Worm (Caenorhabditis elegans) whole organism, young adult: ENCODE data around the gene clec-84.

Experiments used
- C06A6.2 ChIP-seq: fragments of 200-800 bp; sonication (Bioruptor generic); conservative IDR thresholded peaks from 2 replicates; pipeline ENCODE4 v1.3.6; 2022; ENCODE audit warnings: missing genetic modification characterization, missing compliant biosample characterization
- D2030.7 ChIP-seq: fragments of 200-800 bp; sonication (Bioruptor generic); IDR thresholded peaks from 2 replicates; pipeline ENCODE4 v1.3.6; 2022; ENCODE audit warnings: missing genetic modification reagents, missing genetic modification characterization, missing compliant biosample characterization
- F23B12.7 ChIP-seq: sonication (generic microtip); optimal IDR thresholded peaks from 2 replicates; lab custom pipeline; 2017; ENCODE audit warnings: missing genetic modification characterization, mild to moderate bottlenecking, missing compliant biosample characterization, antibody characterized with exemption, moderate library complexity; ENCODE audit not compliant: insufficient read depth
- F49E8.2 ChIP-seq: sonication (generic microtip); optimal IDR thresholded peaks from 3 replicates; lab custom pipeline; 2017; ENCODE audit warnings: missing genetic modification characterization, mild to moderate bottlenecking, missing compliant biosample characterization, antibody characterized with exemption, moderate library complexity; ENCODE audit not compliant: insufficient read depth
- K11D2.4 ChIP-seq: fragments of 200-800 bp; sonication (Bioruptor generic); IDR thresholded peaks from 2 replicates; pipeline ENCODE4 v1.3.6; 2022; ENCODE audit warnings: missing genetic modification reagents, missing genetic modification characterization, missing compliant biosample characterization
- T07F8.4 ChIP-seq: sonication (generic microtip); optimal IDR thresholded peaks from 2 replicates; lab custom pipeline; 2016; ENCODE audit warnings: mild to moderate bottlenecking, missing genetic modification characterization, moderate library complexity, missing compliant biosample characterization
- Y53G8AR.9 ChIP-seq: fragments of 200-800 bp; sonication (Bioruptor generic); conservative IDR thresholded peaks from 2 replicates; pipeline ENCODE4 v1.3.6; 2022; ENCODE audit warnings: missing genetic modification reagents, missing genetic modification characterization, missing compliant biosample characterization
- Y79H2A.3 ChIP-seq: fragments of 200-800 bp; sonication (Bioruptor generic); conservative IDR thresholded peaks from 2 replicates; pipeline ENCODE4 v1.3.6; 2022; ENCODE audit warnings: missing genetic modification reagents, missing genetic modification characterization, missing compliant biosample characterization
- ama-1 ChIP-seq, 3 experiments: fragments of 150-350 bp in 1 of 3; sonication (generic microtip) in 2 of 3; optimal IDR thresholded peaks; 2 replicates each; lab custom pipeline; 2014 to 2018; ENCODE audit warnings: missing biosample characterization in 2 of 3, missing genetic modification characterization in 2 of 3, missing genetic modification reagents in 2 of 3
- attf-5 ChIP-seq: fragments of 200-800 bp; sonication (Bioruptor generic); optimal IDR thresholded peaks from 2 replicates; lab custom pipeline; 2018; ENCODE audit warnings: mild to moderate bottlenecking, missing genetic modification characterization, missing compliant biosample characterization
- bed-1 ChIP-seq: fragments of 200-800 bp; sonication (Bioruptor generic); IDR thresholded peaks from 2 replicates; pipeline ENCODE4 v1.3.6; 2022; ENCODE audit warnings: missing genetic modification reagents, missing genetic modification characterization, missing compliant biosample characterization
- bed-2 ChIP-seq: fragments of 200-800 bp; sonication (Bioruptor generic); IDR thresholded peaks from 2 replicates; pipeline ENCODE4 v1.3.6; 2022; ENCODE audit warnings: missing genetic modification reagents, missing genetic modification characterization, missing compliant biosample characterization
- ceh-58 ChIP-seq: fragments of 200-800 bp; sonication (Bioruptor generic); IDR thresholded peaks from 2 replicates; pipeline ENCODE4 v1.3.6; 2022; ENCODE audit warnings: missing genetic modification characterization, missing compliant biosample characterization
- chd-7 ChIP-seq: sonication (generic microtip); optimal IDR thresholded peaks from 2 replicates; lab custom pipeline; 2016; ENCODE audit warnings: mild to moderate bottlenecking, missing genetic modification characterization, moderate library complexity, missing compliant biosample characterization
- die-1 ChIP-seq: sonication (generic microtip); optimal IDR thresholded peaks from 2 replicates; lab custom pipeline; 2016; ENCODE audit warnings: missing genotype, mild to moderate bottlenecking, missing genetic modification characterization, missing compliant biosample characterization
- dox-1 ChIP-seq: fragments of 200-800 bp; sonication (Bioruptor generic); IDR thresholded peaks from 2 replicates; pipeline ENCODE4 v1.3.6; 2022; ENCODE audit warnings: missing genetic modification reagents, missing genetic modification characterization, missing compliant biosample characterization
- dpff-1 ChIP-seq: sonication (generic microtip); optimal IDR thresholded peaks from 2 replicates; lab custom pipeline; 2017; ENCODE audit warnings: mild to moderate bottlenecking, missing genetic modification characterization, missing compliant biosample characterization
- dpl-1 ChIP-seq: fragments of 150-350 bp; optimal IDR thresholded peaks from 2 replicates; lab custom pipeline; 2014; ENCODE audit warnings: missing biosample characterization, missing genetic modification reagents, missing genetic modification characterization
- egl-44 ChIP-seq: fragments of 200-800 bp; sonication (Bioruptor generic); IDR thresholded peaks from 2 replicates; pipeline ENCODE4 v1.3.6; 2022; ENCODE audit warnings: missing genetic modification reagents, missing genetic modification characterization, missing compliant biosample characterization
- egrh-3 ChIP-seq: fragments of 200-800 bp; sonication (Bioruptor generic); IDR thresholded peaks from 2 replicates; pipeline ENCODE4 v1.3.6; 2022; ENCODE audit warnings: missing genetic modification reagents, missing genetic modification characterization, missing compliant biosample characterization
- him-1 ChIP-seq: sonication (generic microtip); optimal IDR thresholded peaks from 2 replicates; lab custom pipeline; 2016; ENCODE audit warnings: missing genotype, missing genetic modification reagents, missing genetic modification characterization, missing compliant biosample characterization
- hmg-1.2 ChIP-seq: fragments of 200-800 bp; sonication (Bioruptor generic); IDR thresholded peaks from 2 replicates; pipeline ENCODE4 v1.3.6; 2022; ENCODE audit warnings: missing genetic modification reagents, missing genetic modification characterization, missing compliant biosample characterization
- hrde-1 ChIP-seq: sonication (generic microtip); optimal IDR thresholded peaks from 2 replicates; lab custom pipeline; 2016; ENCODE audit warnings: missing genetic modification characterization, mild to moderate bottlenecking, missing compliant biosample characterization, moderate library complexity, missing genotype, missing genetic modification reagents, borderline replicate concordance
- lin-26 ChIP-seq: fragments of 200-800 bp; sonication (Bioruptor generic); IDR thresholded peaks from 2 replicates; pipeline ENCODE4 v1.3.6; 2022; ENCODE audit warnings: missing genetic modification reagents, missing genetic modification characterization, missing compliant biosample characterization
- lin-35 ChIP-seq, 3 experiments: fragments of 150-350 bp in 2 of 3; sonication (generic microtip) in 1 of 3; optimal IDR thresholded peaks; 2 replicates each; lab custom pipeline; 2014 to 2018; ENCODE audit warnings: missing biosample characterization in 3 of 3, missing genetic modification characterization in 3 of 3, missing genetic modification reagents in 3 of 3
- lir-1 ChIP-seq: fragments of 200-800 bp; sonication (Bioruptor generic); conservative IDR thresholded peaks from 2 replicates; pipeline ENCODE4 v1.3.6; 2022; ENCODE audit warnings: missing genetic modification reagents, missing genetic modification characterization, missing compliant biosample characterization
- lsy-27 ChIP-seq: sonication (generic microtip); optimal IDR thresholded peaks from 2 replicates; lab custom pipeline; 2017; ENCODE audit warnings: missing genetic modification characterization, mild to moderate bottlenecking, missing compliant biosample characterization, antibody characterized with exemption, missing genotype, borderline replicate concordance; ENCODE audit not compliant: insufficient read depth
- madf-3 ChIP-seq: fragments of 200-800 bp; sonication (Bioruptor generic); IDR thresholded peaks from 2 replicates; pipeline ENCODE4 v1.3.6; 2022; ENCODE audit warnings: missing genetic modification reagents, missing genetic modification characterization, missing compliant biosample characterization
- mcd-1 ChIP-seq: fragments of 200-800 bp; sonication (Bioruptor generic); IDR thresholded peaks from 2 replicates; pipeline ENCODE4 v1.3.6; 2022; ENCODE audit warnings: missing genetic modification reagents, missing genetic modification characterization, missing compliant biosample characterization
- nfyb-1 ChIP-seq: fragments of 200-800 bp; sonication (Bioruptor generic); IDR thresholded peaks from 2 replicates; pipeline ENCODE4 v1.3.6; 2022; ENCODE audit warnings: missing genetic modification reagents, missing genetic modification characterization, missing compliant biosample characterization
- nhr-80 ChIP-seq: sonication (generic microtip); optimal IDR thresholded peaks from 2 replicates; lab custom pipeline; 2016; ENCODE audit warnings: missing genetic modification characterization, missing compliant biosample characterization
- nhr-90 ChIP-seq: sonication (generic microtip); optimal IDR thresholded peaks from 2 replicates; lab custom pipeline; 2016; ENCODE audit warnings: missing genotype, mild to moderate bottlenecking, missing genetic modification characterization, missing compliant biosample characterization
- pbrm-1 ChIP-seq: fragments of 200-800 bp; sonication (Bioruptor generic); IDR thresholded peaks from 2 replicates; pipeline ENCODE4 v1.3.6; 2022; ENCODE audit warnings: missing genetic modification reagents, missing genetic modification characterization, missing compliant biosample characterization
- repo-1 ChIP-seq: sonication (generic microtip); optimal IDR thresholded peaks from 2 replicates; lab custom pipeline; 2017; ENCODE audit warnings: mild to moderate bottlenecking, missing genetic modification characterization, missing compliant biosample characterization
- rpc-1 ChIP-seq, 2 experiments: fragments of 150-350 bp in 1 of 2; sonication (generic microtip) in 1 of 2; optimal IDR thresholded peaks; 2 replicates each; lab custom pipeline; 2014 to 2018; ENCODE audit warnings: missing biosample characterization in 1 of 2, missing genetic modification characterization in 1 of 2, missing genetic modification reagents in 1 of 2, missing genotype in 1 of 2
- snpc-1.3 ChIP-seq: sonication (generic microtip); optimal IDR thresholded peaks from 2 replicates; lab custom pipeline; 2017; ENCODE audit warnings: missing genetic modification characterization, mild to moderate bottlenecking, missing compliant biosample characterization, antibody characterized with exemption, moderate library complexity, missing genotype, missing genetic modification reagents; ENCODE audit not compliant: insufficient read depth
- snpc-3.4 ChIP-seq: sonication (generic microtip); optimal IDR thresholded peaks from 2 replicates; lab custom pipeline; 2017; ENCODE audit warnings: missing genetic modification characterization, mild to moderate bottlenecking, missing compliant biosample characterization, antibody characterized with exemption, moderate library complexity, missing genotype, missing genetic modification reagents
- snpc-4 ChIP-seq, 5 experiments: fragments of 150-350 bp in 1 of 5; sonication (generic microtip) in 4 of 5; optimal IDR thresholded peaks; 2 replicates each; lab custom pipeline; 2014 to 2018; ENCODE audit warnings: missing genetic modification characterization in 5 of 5, missing biosample characterization in 3 of 5, antibody characterized with exemption in 2 of 5, mild to moderate bottlenecking in 2 of 5, missing compliant biosample characterization in 2 of 5, missing genotype in 2 of 5, moderate library complexity in 2 of 5, missing genetic modification reagents in 1 of 5
- sptf-2 ChIP-seq: fragments of 200-800 bp; sonication (Bioruptor generic); optimal IDR thresholded peaks from 2 replicates; lab custom pipeline; 2018; ENCODE audit warnings: mild to moderate bottlenecking, missing genetic modification characterization, missing compliant biosample characterization
- tbx-9 ChIP-seq: sonication (generic microtip); optimal IDR thresholded peaks from 2 replicates; lab custom pipeline; 2016; ENCODE audit warnings: borderline replicate concordance, missing genetic modification characterization, inconsistent platforms, missing compliant biosample characterization
- unc-62 ChIP-seq: fragments of 150-350 bp; optimal IDR thresholded peaks from 2 replicates; lab custom pipeline; 2014; ENCODE audit warnings: missing biosample characterization, missing genetic modification reagents, missing genetic modification characterization
- ztf-25 ChIP-seq: fragments of 200-800 bp; sonication (Bioruptor generic); IDR thresholded peaks from 2 replicates; pipeline ENCODE4 v1.3.6; 2022; ENCODE audit warnings: missing genetic modification reagents, missing genetic modification characterization, missing compliant biosample characterization
- ztf-28 ChIP-seq: fragments of 200-800 bp; sonication (Bioruptor generic); IDR thresholded peaks from 2 replicates; pipeline ENCODE4 v1.3.6; 2022; ENCODE audit warnings: missing genetic modification reagents, missing genetic modification characterization, missing compliant biosample characterization
- ztf-3 ChIP-seq: fragments of 200-800 bp; sonication (Bioruptor generic); optimal IDR thresholded peaks from 2 replicates; lab custom pipeline; 2018; ENCODE audit warnings: mild to moderate bottlenecking, missing genetic modification characterization, missing compliant biosample characterization
- ztf-6 ChIP-seq: fragments of 200-800 bp; sonication (Bioruptor generic); IDR thresholded peaks from 2 replicates; pipeline ENCODE4 v1.3.6; 2022; ENCODE audit warnings: missing genetic modification reagents, missing genetic modification characterization, missing compliant biosample characterization

The clec-84 gene

ce11 chrIV:2802193-2802592 lies 40.1 kb upstream of the clec-84 start (continued):
- TF ChIP-seq nfyb-1 (GFP tag; lab: Robert Waterston, UW) (no peak), snpc-1.3 (tag; lab: Kevin White, UChicago) (peak; percentile 25), dpff-1 (tag; lab: Kevin White, UChicago) (no peak), C06A6.2 (GFP tag; lab: Robert Waterston, UW) (no peak), hmg-1.2 (GFP tag; lab: Robert Waterston, UW) (peak; percentile 72), madf-3 (GFP tag; lab: Robert Waterston, UW) (0 out of 2 replicates have a peak, but pooled peaks have one; percentile 54), egl-44 (GFP tag; lab: Robert Waterston, UW) (0 out of 2 replicates have a peak, but pooled peaks have one; percentile 32), D2030.7 (GFP tag; lab: Robert Waterston, UW) (peak; percentile 52; the same call in 1 of the 2 replicates), dox-1 (peak; percentile 59; the same call in 1 of the 2 replicates), nhr-80 (tag; lab: Kevin White, UChicago) (peak; percentile 1), F23B12.7 (tag; lab: Kevin White, UChicago) (peak; percentile 29), ztf-3 (GFP tag; lab: Kevin White, UChicago) (no peak), sptf-2 (GFP tag; lab: Kevin White, UChicago) (no peak), lir-1 (GFP tag; lab: Robert Waterston, UW) (peak; percentile 29; the same call in 1 of the 2 replicates), repo-1 (no peak), pbrm-1 (GFP tag; lab: Robert Waterston, UW) (0 out of 2 replicates have a peak, but pooled peaks have one; percentile 39), snpc-3.4 (tag; lab: Kevin White, UChicago) (peak; percentile 7), tbx-9 (tag; lab: Kevin White, UChicago) (no peak), nhr-90 (peak; percentile 63), ztf-6 (GFP tag; lab: Robert Waterston, UW) (0 out of 2 replicates have a peak, but pooled peaks have one; percentile 31), ztf-25 (peak; percentile 87), die-1 (tag; lab: Kevin White, UChicago) (peak; percentile 66), ztf-28 (GFP tag; lab: Robert Waterston, UW) (peak; percentile 43; the same call in 1 of the 2 replicates), snpc-4 (GFP tag; optimal IDR thresholded peaks at IDR 0.05; lab: Kevin White, UChicago) (peak; percentile 41), snpc-4 (tag; optimal IDR thresholded peaks at IDR 0.05; lab: Kevin White, UChicago) (peak in 1 of 4 experiments; percentile 39), dpl-1 (no peak), hrde-1 (tag; lab: Kevin White, UChicago) (no peak), him-1 (tag; lab: Kevin White, UChicago) (no peak), T07F8.4 (tag; lab: Kevin White, UChicago) (peak; percentile 40), lin-35 (GFP tag; optimal IDR thresholded peaks at IDR 0.05; lab: Kevin White, UChicago) (peak in 1 of 3 experiments; percentile 32), K11D2.4 (no peak), F49E8.2 (peak; percentile 24), chd-7 (peak; percentile 22), rpc-1 (optimal IDR thresholded peaks at IDR 0.05; lab: Kevin White, UChicago) (peak; percentile 66), rpc-1 (tag; optimal IDR thresholded peaks at IDR 0.05; lab: Kevin White, UChicago) (peak; percentile 85), mcd-1 (GFP tag; lab: Robert Waterston, UW) (0 out of 2 replicates have a peak, but pooled peaks have one; percentile 41), Y53G8AR.9 (GFP tag; lab: Robert Waterston, UW) (no peak)

- TF ChIP-seq Y79H2A.3 (GFP tag; lab: Robert Waterston, UW) (no peak), T07F8.4 (tag; lab: Kevin White, UChicago) (no peak), bed-1 (GFP tag; lab: Robert Waterston, UW) (no peak), lin-26 (GFP tag; lab: Robert Waterston, UW) (no peak), rpc-1 (optimal IDR thresholded peaks at IDR 0.05; lab: Kevin White, UChicago) (no peak), rpc-1 (tag; optimal IDR thresholded peaks at IDR 0.05; lab: Kevin White, UChicago) (no peak), ama-1 (optimal IDR thresholded peaks at IDR 0.05; lab: Kevin White, UChicago) (no peak), ama-1 (GFP tag; optimal IDR thresholded peaks at IDR 0.05; lab: Kevin White, UChicago) (no peak), bed-2 (no peak), ceh-58 (GFP tag; lab: Robert Waterston, UW) (no peak), lsy-27 (tag; lab: Kevin White, UChicago) (no peak), lin-35 (GFP tag; optimal IDR thresholded peaks at IDR 0.05; lab: Kevin White, UChicago) (no peak), attf-5 (no peak), egrh-3 (GFP tag; lab: Robert Waterston, UW) (no peak), unc-62 (GFP tag; lab: Kevin White, UChicago) (no peak)
Measured at ce11 chrIV:2803652-2804051, 38.6 kb upstream of the clec-84 start, which contains the start of gene Y54G2A.32. Gene Y54G2A.32 (plus strand): TSS chrIV:2803952.
